Worm (Caenorhabditis elegans): ENCODE measurements around the gene str-143.

The str-143 gene

DNA sequence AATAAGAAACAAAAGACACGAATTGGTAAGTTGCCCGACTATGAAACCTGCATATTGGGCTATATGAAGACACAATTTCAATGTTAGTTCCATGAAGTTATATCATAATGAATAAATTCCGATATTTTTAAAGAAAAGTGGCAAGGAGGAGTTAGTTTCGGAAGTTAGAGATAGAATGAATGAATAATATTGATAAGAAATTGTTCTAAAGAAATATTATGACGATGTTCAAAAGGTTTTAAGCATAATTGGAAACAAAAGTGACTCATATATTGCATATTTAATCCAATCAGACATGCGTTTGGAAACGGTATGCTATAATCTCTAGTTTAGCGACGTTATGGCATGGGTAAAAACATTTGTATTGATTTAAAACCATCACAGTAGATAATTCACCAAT, at the start of gene str-143:
Gene str-143, minus strand, starts transcription at position 101 of the 400 bp plus-strand sequence.
- TF ChIP-seq syd-9 (tag; optimal IDR thresholded peaks at IDR 0.05) (no peak), ceh-45 (GFP tag; IDR thresholded peaks at IDR 0.05) (no peak), ceh-14 (tag; optimal IDR thresholded peaks at IDR 0.05) (no peak), sox-4 (tag; optimal IDR thresholded peaks at IDR 0.05) (no peak), mec-3 (tag; optimal IDR thresholded peaks at IDR 0.05; ENCODE audit: borderline replicate concordance) (no peak), che-1 (tag; optimal IDR thresholded peaks at IDR 0.05) (no peak), fax-1 (tag; optimal IDR thresholded peaks at IDR 0.05) (no peak), rnt-1 (tag; optimal IDR thresholded peaks at IDR 0.05) (no peak), ceh-9 (tag; optimal IDR thresholded peaks at IDR 0.05) (no peak), ceh-2 (tag; optimal IDR thresholded peaks at IDR 0.05) (no peak), lin-11 (tag; optimal IDR thresholded peaks at IDR 0.05) (no peak), ceh-18 (tag; optimal IDR thresholded peaks at IDR 0.05) (no peak), hlh-13 (GFP tag; optimal IDR thresholded peaks at IDR 0.05) (no peak), ceh-19 (GFP tag; optimal IDR thresholded peaks at IDR 0.05) (no peak), ceh-22 (tag; optimal IDR thresholded peaks at IDR 0.05) (no peak), unc-86 (tag; optimal IDR thresholded peaks at IDR 0.05) (no peak), tbx-7 (tag; optimal IDR thresholded peaks at IDR 0.05) (no peak), sox-2 (GFP tag; IDR thresholded peaks at IDR 0.05) (no peak)

DNA sequence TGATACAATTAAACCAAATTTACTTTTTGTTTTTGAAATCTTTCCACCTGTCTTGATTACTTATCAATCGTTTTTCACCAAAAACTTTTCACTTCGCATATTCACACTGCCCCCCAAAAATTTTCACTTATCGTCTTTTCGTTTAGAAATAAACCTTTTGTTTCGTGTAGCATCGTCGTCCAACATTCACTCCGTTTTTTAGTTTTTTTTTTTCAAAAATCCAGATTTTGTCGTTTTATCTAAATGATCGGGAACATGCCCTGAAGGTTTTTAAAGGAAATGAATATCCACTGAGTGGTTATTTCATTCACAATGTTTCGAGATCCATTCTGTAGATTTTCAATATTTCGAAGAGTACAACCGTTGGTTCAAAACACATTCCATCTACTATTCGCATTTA, 48.4 kb upstream of the str-143 start, which contains the start of gene D1014.7:
Gene D1014.7, plus strand, starts transcription at position 301 of the 400 bp plus-strand sequence.
- TF ChIP-seq ceh-22 (tag; optimal IDR thresholded peaks at IDR 0.05) (no peak), ceh-34 (tag; optimal IDR thresholded peaks at IDR 0.05) (no peak), ceh-2 (tag; optimal IDR thresholded peaks at IDR 0.05) (no peak), pros-1 (tag; optimal IDR thresholded peaks at IDR 0.05) (no peak), ceh-24 (tag; optimal IDR thresholded peaks at IDR 0.05) (no peak), unc-3 (GFP tag; conservative IDR thresholded peaks at IDR 0.05) (no peak), unc-3 (tag; optimal IDR thresholded peaks at IDR 0.05) (no peak), rnt-1 (tag; optimal IDR thresholded peaks at IDR 0.05) (no peak), C08G9.2 (tag; optimal IDR thresholded peaks at IDR 0.05) (no peak), unc-55 (GFP tag; optimal IDR thresholded peaks at IDR 0.05) (no peak), ets-4 (tag; optimal IDR thresholded peaks at IDR 0.05) (no peak), hlh-13 (GFP tag; optimal IDR thresholded peaks at IDR 0.05) (no peak), F13H6.1 (tag; optimal IDR thresholded peaks at IDR 0.05) (no peak), dmd-4 (tag; optimal IDR thresholded peaks at IDR 0.05; ENCODE audit: borderline replicate concordance) (no peak), pat-9 (tag; optimal IDR thresholded peaks at IDR 0.05) (no peak), ttx-3 (tag; optimal IDR thresholded peaks at IDR 0.05) (no peak), ceh-45 (GFP tag; IDR thresholded peaks at IDR 0.05) (no peak), dve-1 (tag; optimal IDR thresholded peaks at IDR 0.05) (no peak), ceh-30 (tag; optimal IDR thresholded peaks at IDR 0.05) (no peak), ama-1 (optimal IDR thresholded peaks at IDR 0.05) (no peak)

DNA sequence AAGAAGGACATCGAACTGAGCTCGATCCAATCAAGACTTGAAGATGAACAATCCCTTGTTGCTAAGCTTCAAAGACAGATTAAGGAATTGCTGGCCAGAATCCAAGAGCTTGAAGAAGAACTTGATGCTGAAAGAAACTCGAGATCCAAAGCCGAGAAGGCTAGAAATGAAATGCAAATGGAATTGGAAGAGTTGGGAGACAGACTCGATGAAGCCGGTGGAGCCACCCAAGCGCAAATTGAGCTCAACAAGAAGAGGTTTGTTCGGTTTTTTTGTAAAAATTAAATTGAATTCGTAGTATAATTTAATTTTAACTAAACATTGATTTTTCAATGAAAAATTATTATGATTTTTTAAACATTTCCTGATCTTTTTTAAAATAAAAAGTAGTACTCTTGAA, 45.0 kb upstream of the str-143 start:
- TF ChIP-seq tbx-7 (tag; optimal IDR thresholded peaks at IDR 0.05), result no peak
- no peak for TF ChIP-seq pat-9 (tag; optimal IDR thresholded peaks at IDR 0.05)
- TF ChIP-seq pha-4 (tag; optimal IDR thresholded peaks at IDR 0.05), result no peak
- no peak for TF ChIP-seq ttx-3 (tag; optimal IDR thresholded peaks at IDR 0.05)
- TF ChIP-seq ztf-16 (tag; optimal IDR thresholded peaks at IDR 0.05), result no peak
- TF ChIP-seq sox-2 (GFP tag; IDR thresholded peaks at IDR 0.05), result no peak
- no peak for TF ChIP-seq Y22D7AL.16 (tag; optimal IDR thresholded peaks at IDR 0.05)
- TF ChIP-seq lim-6 (tag; optimal IDR thresholded peaks at IDR 0.05), result no peak

DNA sequence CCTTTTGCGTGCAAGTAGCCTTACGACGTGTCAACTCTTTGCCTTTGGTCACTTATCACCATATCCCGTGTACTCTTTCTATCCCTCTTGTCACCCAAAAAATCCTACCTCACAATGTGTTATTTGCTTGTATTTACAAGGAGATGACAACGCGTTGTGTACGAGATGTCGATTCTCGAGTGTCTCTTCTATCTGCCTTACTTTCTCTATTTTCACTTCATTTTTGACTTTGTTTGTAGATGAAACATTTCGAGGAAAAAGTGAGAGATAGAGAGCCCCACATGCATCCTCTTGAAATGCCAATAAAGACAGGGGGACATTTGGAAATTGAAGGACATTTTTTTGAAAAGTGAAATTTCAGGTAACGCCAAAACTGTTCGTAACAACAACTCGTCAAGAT, 41.3 kb upstream of the str-143 start:
- TF ChIP-seq unc-3 (GFP tag; conservative IDR thresholded peaks at IDR 0.05) (no peak), unc-3 (tag; optimal IDR thresholded peaks at IDR 0.05) (no peak), C08G9.2 (tag; optimal IDR thresholded peaks at IDR 0.05) (no peak), gmeb-2 (tag; optimal IDR thresholded peaks at IDR 0.05) (no peak), ztf-16 (tag; optimal IDR thresholded peaks at IDR 0.05) (no peak), nfya-1 (tag; optimal IDR thresholded peaks at IDR 0.05) (no peak), ceh-19 (GFP tag; optimal IDR thresholded peaks at IDR 0.05) (no peak), ceh-31 (tag; optimal IDR thresholded peaks at IDR 0.05) (no peak)

Data from whole organism, late embryonic.